Fruit fly (Drosophila melanogaster) whole organism, prepupa: ENCODE measurements around the gene CG13375.
A peak's percentile ranks its signal among the peaks of the same experiment; 100 is the strongest.

ENCODE experiments used
- Blimp-1 ChIP-seq: fragments of 200-800 bp; sonication (Bioruptor generic); optimal IDR thresholded peaks from 3 replicates; lab custom pipeline; 2017; ENCODE audit warnings: missing biosample characterization, missing genetic modification characterization, mild to moderate bottlenecking, moderate library complexity, missing genetic modification reagents
- CG10631 ChIP-seq: fragments of 200-800 bp; sonication (Bioruptor generic); optimal IDR thresholded peaks from 2 replicates; lab custom pipeline; 2016; ENCODE audit warnings: missing biosample characterization, missing genetic modification characterization
- CG10669 ChIP-seq: fragments of 200-800 bp; sonication (Bioruptor generic); optimal IDR thresholded peaks from 3 replicates; lab custom pipeline; 2018; ENCODE audit warnings: missing biosample characterization, mild to moderate bottlenecking, missing genetic modification characterization, moderate library complexity
- CG11902 ChIP-seq: fragments of 200-800 bp; sonication (Bioruptor generic); optimal IDR thresholded peaks from 3 replicates; lab custom pipeline; 2016; ENCODE audit warnings: missing biosample characterization, missing genetic modification characterization
- CG15336 ChIP-seq: fragments of 200-800 bp; sonication (Bioruptor generic); IDR thresholded peaks from 2 replicates; pipeline ENCODE4 v1.3.6; 2022; ENCODE audit warnings: missing biosample characterization, missing genetic modification characterization
- CG1621 ChIP-seq: fragments of 200-800 bp; sonication (Bioruptor generic); optimal IDR thresholded peaks from 3 replicates; lab custom pipeline; 2018; ENCODE audit warnings: missing biosample characterization, mild to moderate bottlenecking, missing genetic modification characterization
- CG16779 ChIP-seq: fragments of 200-800 bp; sonication (Bioruptor generic); optimal IDR thresholded peaks from 3 replicates; lab custom pipeline; 2017; ENCODE audit warnings: missing biosample characterization, mild to moderate bottlenecking, missing genetic modification characterization
- CG3032 ChIP-seq: fragments of 200-800 bp; optimal IDR thresholded peaks from 2 replicates; lab custom pipeline; 2019; ENCODE audit warnings: missing biosample characterization, mild to moderate bottlenecking, missing genetic modification characterization, moderate library complexity
- CG31627 ChIP-seq: fragments of 200-800 bp; sonication (Bioruptor generic); optimal IDR thresholded peaks from 3 replicates; lab custom pipeline; 2016; ENCODE audit warnings: missing biosample characterization, missing genetic modification characterization
- CG32006 ChIP-seq: fragments of 200-800 bp; sonication (Bioruptor generic); optimal IDR thresholded peaks from 3 replicates; lab custom pipeline; 2017; ENCODE audit warnings: missing biosample characterization, mild to moderate bottlenecking, missing genetic modification characterization
- CG34406 ChIP-seq: fragments of 200-800 bp; sonication (Bioruptor generic); optimal IDR thresholded peaks from 3 replicates; lab custom pipeline; 2016; ENCODE audit warnings: missing biosample characterization, missing genetic modification characterization
- CG3919 ChIP-seq: fragments of 200-800 bp; sonication (Bioruptor generic); optimal IDR thresholded peaks from 3 replicates; lab custom pipeline; 2016; ENCODE audit warnings: missing biosample characterization, missing genetic modification characterization
- CG4318 ChIP-seq: fragments of 200-800 bp; sonication (Bioruptor generic); optimal IDR thresholded peaks from 3 replicates; lab custom pipeline; 2017; ENCODE audit warnings: missing biosample characterization, mild to moderate bottlenecking, missing genetic modification characterization
- CG6163 ChIP-seq: fragments of 200-800 bp; sonication (Bioruptor generic); IDR thresholded peaks from 3 replicates; pipeline ENCODE4 v1.3.6; 2022; ENCODE audit warnings: missing biosample characterization, missing genetic modification characterization
- CG6276 ChIP-seq: fragments of 200-800 bp; sonication (Bioruptor generic); optimal IDR thresholded peaks from 2 replicates; lab custom pipeline; 2017; ENCODE audit warnings: missing biosample characterization, mild to moderate bottlenecking, missing genetic modification characterization
- CG6808 ChIP-seq: fragments of 200-800 bp; sonication (Bioruptor generic); optimal IDR thresholded peaks from 3 replicates; lab custom pipeline; 2017; ENCODE audit warnings: missing biosample characterization, missing genetic modification characterization, mild to moderate bottlenecking, moderate library complexity, missing genetic modification reagents
- CG6854 ChIP-seq: fragments of 200-800 bp; sonication (Bioruptor generic); optimal IDR thresholded peaks from 2 replicates; lab custom pipeline; 2017; ENCODE audit warnings: missing biosample characterization, mild to moderate bottlenecking, missing genetic modification characterization
- CG8119 ChIP-seq: fragments of 200-800 bp; sonication (Bioruptor generic); IDR thresholded peaks from 3 replicates; pipeline ENCODE4 v1.3.6; 2022; ENCODE audit warnings: missing biosample characterization, missing genetic modification characterization
- CG8319 ChIP-seq: fragments of 200-800 bp; sonication (Bioruptor generic); optimal IDR thresholded peaks from 3 replicates; lab custom pipeline; 2016; ENCODE audit warnings: missing biosample characterization, missing genetic modification characterization
- CG8632 ChIP-seq: fragments of 200-800 bp; sonication (Bioruptor generic); optimal IDR thresholded peaks from 3 replicates; lab custom pipeline; 2016; ENCODE audit warnings: missing biosample characterization, missing genetic modification characterization
- Eip78C ChIP-seq: fragments of 200-800 bp; sonication (Bioruptor generic); peaks from one replicate; lab custom pipeline; 2016; ENCODE audit warnings: missing biosample characterization, missing genetic modification characterization
- Ets21C ChIP-seq: fragments of 200-800 bp; sonication (Bioruptor generic); optimal IDR thresholded peaks from 3 replicates; lab custom pipeline; 2016; ENCODE audit warnings: missing biosample characterization, missing genetic modification characterization
- Gug ChIP-seq: fragments of 200-800 bp; sonication (Bioruptor generic); IDR thresholded peaks from 2 replicates; pipeline ENCODE4 v1.3.6; 2022; ENCODE audit warnings: missing biosample characterization, missing genetic modification characterization
- OdsH ChIP-seq: fragments of 200-800 bp; sonication (Bioruptor generic); optimal IDR thresholded peaks from 3 replicates; lab custom pipeline; 2016; ENCODE audit warnings: missing biosample characterization, missing genetic modification characterization
- Smox ChIP-seq: fragments of 200-800 bp; sonication (Bioruptor generic); optimal IDR thresholded peaks from 3 replicates; lab custom pipeline; 2016; ENCODE audit warnings: missing biosample characterization, missing genetic modification characterization
- Sox102F ChIP-seq: fragments of 200-800 bp; sonication (Bioruptor generic); optimal IDR thresholded peaks from 2 replicates; lab custom pipeline; 2016; ENCODE audit warnings: missing biosample characterization, mild to moderate bottlenecking, missing genetic modification characterization
- Sox14 ChIP-seq: fragments of 200-800 bp; sonication (Bioruptor generic); optimal IDR thresholded peaks from 3 replicates; lab custom pipeline; 2016; ENCODE audit warnings: missing biosample characterization, missing genetic modification characterization
- Sox15 ChIP-seq: fragments of 200-800 bp; sonication (Bioruptor generic); optimal IDR thresholded peaks from 3 replicates; lab custom pipeline; 2016; ENCODE audit warnings: missing biosample characterization, missing genetic modification characterization
- achi ChIP-seq: fragments of 200-800 bp; sonication (Bioruptor generic); optimal IDR thresholded peaks from 3 replicates; lab custom pipeline; 2016; ENCODE audit warnings: missing biosample characterization, missing genetic modification characterization
- acj6 ChIP-seq: fragments of 200-800 bp; sonication (Bioruptor generic); optimal IDR thresholded peaks from 3 replicates; lab custom pipeline; 2016; ENCODE audit warnings: missing biosample characterization, missing genetic modification characterization
- cyc ChIP-seq: fragments of 200-800 bp; sonication (Bioruptor generic); optimal IDR thresholded peaks from 3 replicates; lab custom pipeline; 2016; ENCODE audit warnings: missing biosample characterization, missing genetic modification characterization
- dac ChIP-seq: fragments of 200-800 bp; sonication (Bioruptor generic); optimal IDR thresholded peaks from 2 replicates; lab custom pipeline; 2017; ENCODE audit warnings: missing biosample characterization, mild to moderate bottlenecking, missing genetic modification characterization
- dsx ChIP-seq: fragments of 200-800 bp; optimal IDR thresholded peaks from 3 replicates; lab custom pipeline; 2019; ENCODE audit warnings: missing biosample characterization, mild to moderate bottlenecking, missing genetic modification characterization, moderate library complexity; ENCODE audit not compliant: poor library complexity, severe bottlenecking
- esn ChIP-seq: fragments of 200-800 bp; sonication (Bioruptor generic); optimal IDR thresholded peaks from 2 replicates; lab custom pipeline; 2016; ENCODE audit warnings: missing biosample characterization, mild to moderate bottlenecking, missing genetic modification characterization, moderate library complexity
- fd59A ChIP-seq: fragments of 200-800 bp; sonication (Bioruptor generic); optimal IDR thresholded peaks from 2 replicates; lab custom pipeline; 2017; ENCODE audit warnings: missing biosample characterization, mild to moderate bottlenecking, missing genetic modification characterization, missing genetic modification reagents
- fd85E ChIP-seq: fragments of 200-800 bp; sonication (Bioruptor generic); optimal IDR thresholded peaks from 3 replicates; lab custom pipeline; 2016; ENCODE audit warnings: missing biosample characterization, missing genetic modification characterization
- fkh ChIP-seq: fragments of 200-800 bp; sonication (Bioruptor generic); optimal IDR thresholded peaks from 3 replicates; lab custom pipeline; 2017; ENCODE audit warnings: missing biosample characterization, mild to moderate bottlenecking, missing genetic modification characterization, moderate library complexity
- lz ChIP-seq: fragments of 200-800 bp; sonication (Bioruptor generic); optimal IDR thresholded peaks from 3 replicates; lab custom pipeline; 2016; ENCODE audit warnings: missing biosample characterization, missing genetic modification characterization
- net ChIP-seq: fragments of 200-800 bp; sonication (Bioruptor generic); optimal IDR thresholded peaks from 3 replicates; lab custom pipeline; 2016; ENCODE audit warnings: missing biosample characterization, missing genetic modification characterization
- pdm3 ChIP-seq: fragments of 200-800 bp; sonication (Bioruptor generic); optimal IDR thresholded peaks from 3 replicates; lab custom pipeline; 2016; ENCODE audit warnings: missing biosample characterization, missing genetic modification characterization
- salr ChIP-seq, 2 experiments: fragments of 200-800 bp; sonication (Bioruptor generic); optimal IDR thresholded peaks; 3 replicates each; lab custom pipeline; 2016 to 2018; ENCODE audit warnings: missing biosample characterization in 2 of 2, missing genetic modification characterization in 2 of 2, mild to moderate bottlenecking in 1 of 2
- spab ChIP-seq: fragments of 200-800 bp; sonication (Bioruptor generic); optimal IDR thresholded peaks from 2 replicates; lab custom pipeline; 2017; ENCODE audit warnings: missing biosample characterization, mild to moderate bottlenecking, missing genetic modification characterization, missing genetic modification reagents
- ss ChIP-seq, 2 experiments: fragments of 200-800 bp; sonication (Bioruptor generic); optimal IDR thresholded peaks; 2 replicates in 1 of 2; 3 replicates in 1 of 2; lab custom pipeline; 2017 to 2018; ENCODE audit warnings: mild to moderate bottlenecking in 2 of 2, missing biosample characterization in 2 of 2, missing genetic modification characterization in 2 of 2, moderate library complexity in 1 of 2
- svp ChIP-seq: fragments of 200-800 bp; sonication (Bioruptor generic); peaks from one replicate; lab custom pipeline; 2016; ENCODE audit warnings: missing biosample characterization, missing genetic modification characterization
- topi ChIP-seq: fragments of 200-800 bp; sonication (Bioruptor generic); optimal IDR thresholded peaks from 3 replicates; lab custom pipeline; 2016; ENCODE audit warnings: missing biosample characterization, missing genetic modification characterization
- vri ChIP-seq: fragments of 200-800 bp; sonication (Bioruptor generic); optimal IDR thresholded peaks from 3 replicates; lab custom pipeline; 2016; ENCODE audit warnings: missing biosample characterization, mild to moderate bottlenecking, missing genetic modification characterization

The CG13375 gene

dm6 chrX:340809-341208 is 46.0 kb upstream of the CG13375 start (continued):
- TF ChIP-seq CG6163 (0 out of 3 replicates have a peak, but pooled peaks have one; percentile 24), CG6276 (GFP tag; lab: Kevin White, UChicago) (no peak), CG15336 (GFP tag; lab: Robert Waterston, UW) (no peak), cyc (GFP tag; lab: Kevin White, UChicago) (peak; percentile 3), CG11902 (peak; percentile 14), salr (GFP tag; optimal IDR thresholded peaks at IDR 0.05; lab: Kevin White, UChicago) (no peak), Sox102F (GFP tag; lab: Kevin White, UChicago) (no peak), fkh (no peak), fd59A (GFP tag; lab: Kevin White, UChicago) (no peak), lz (GFP tag; lab: Kevin White, UChicago) (peak; percentile 23), Blimp-1 (GFP tag; lab: Kevin White, UChicago) (no peak), CG6854 (GFP tag; lab: Kevin White, UChicago) (no peak), svp (peak; percentile 68), CG16779 (tag; lab: Kevin White, UChicago) (no peak), CG1621 (tag; lab: Kevin White, UChicago) (no peak), vri (GFP tag; lab: Kevin White, UChicago) (no peak)

dm6 chrX:339866-340571 is 45.3 kb upstream of the CG13375 start:
- TF ChIP-seq Blimp-1 (GFP tag; lab: Kevin White, UChicago) (no peak), CG6276 (GFP tag; lab: Kevin White, UChicago) (peak; percentile 24), Sox102F (GFP tag; lab: Kevin White, UChicago) (peak; percentile 17), CG8632 (GFP tag; lab: Kevin White, UChicago) (peak; percentile 53), esn (GFP tag; lab: Kevin White, UChicago) (peak; percentile 31), CG6163 (peak; percentile 59; the same call in 2 of the 3 replicates), vri (GFP tag; lab: Kevin White, UChicago) (no peak), fd59A (GFP tag; lab: Kevin White, UChicago) (no peak), spab (GFP tag; lab: Kevin White, UChicago) (no peak), CG6808 (GFP tag; lab: Kevin White, UChicago) (no peak), CG32006 (GFP tag; lab: Kevin White, UChicago) (peak; percentile 38), Sox14 (peak; percentile 12), CG3919 (GFP tag; lab: Kevin White, UChicago) (peak; percentile 66), dac (GFP tag; lab: Kevin White, UChicago) (no peak), Ets21C (GFP tag; lab: Kevin White, UChicago) (peak; percentile 8), cyc (GFP tag; lab: Kevin White, UChicago) (peak; percentile 18), net (peak; percentile 29), CG31627 (GFP tag; lab: Kevin White, UChicago) (peak; percentile 33), Smox (peak; percentile 43), OdsH (peak; percentile 43), CG8119 (GFP tag; lab: Robert Waterston, UW) (peak; percentile 49; the same call in 1 of the 3 replicates), CG8319 (peak; percentile 45), CG10669 (GFP tag; lab: Kevin White, UChicago) (peak; percentile 1), fkh (no peak), CG4318 (GFP tag; lab: Kevin White, UChicago) (no peak), pdm3 (GFP tag; lab: Kevin White, UChicago) (peak; percentile 53), Gug (GFP tag; lab: Robert Waterston, UW) (no peak), CG15336 (GFP tag; lab: Robert Waterston, UW) (peak; percentile 53; the same call in 1 of the 2 replicates), dsx (GFP tag; lab: Kevin White, UChicago) (no peak), Sox15 (GFP tag; lab: Kevin White, UChicago) (peak; percentile 22), achi (GFP tag; lab: Kevin White, UChicago) (peak; percentile 48), ss (GFP tag; optimal IDR thresholded peaks at IDR 0.05; lab: Kevin White, UChicago) (peak in 1 of 2 experiments; percentile 12), Eip78C (GFP tag; lab: Kevin White, UChicago) (peak; percentile 86), salr (GFP tag; optimal IDR thresholded peaks at IDR 0.05; lab: Kevin White, UChicago) (no peak), CG34406 (GFP tag; lab: Kevin White, UChicago) (peak; percentile 31), CG11902 (peak; percentile 13), topi (GFP tag; lab: Kevin White, UChicago) (peak; percentile 47), svp (peak; percentile 68), CG10631 (GFP tag; lab: Kevin White, UChicago) (no peak), acj6 (GFP tag; lab: Kevin White, UChicago) (peak; percentile 47), fd85E (GFP tag; lab: Kevin White, UChicago) (no peak), CG16779 (tag; lab: Kevin White, UChicago) (no peak), CG3032 (tag; lab: Kevin White, UChicago) (peak; percentile 10)
